Worm (Caenorhabditis elegans): Measurements from ENCODE around the gene glb-14.
"Not testable (repeated sequence)": the region's sequence is repeated elsewhere in the genome, so short reads cannot be mapped to it uniquely, and the experiment has no call there.

ce11 chrV:15590183-15590667 is 45.4 kb upstream of the glb-14 start, which contains the start of gene F28F8.7:
- not testable (repeated sequence) for TF ChIP-seq lin-13 (GFP tag; optimal IDR thresholded peaks at IDR 0.05); skn-1 (tag; optimal IDR thresholded peaks at IDR 0.05); daf-12 (tag; optimal IDR thresholded peaks at IDR 0.05); F26F4.8 (GFP tag; conservative IDR thresholded peaks at IDR 0.05); R02D3.7 (tag; optimal IDR thresholded peaks at IDR 0.05); egl-27 (tag; optimal IDR thresholded peaks at IDR 0.05); fos-1 (tag; optimal IDR thresholded peaks at IDR 0.05)
- TF ChIP-seq nhr-11 (tag; optimal IDR thresholded peaks at IDR 0.05) (peak; percentile 2), dmd-6 (GFP tag; IDR thresholded peaks at IDR 0.05) (peak; percentile 87), lsy-2 (tag; optimal IDR thresholded peaks at IDR 0.05) (peak; percentile 85 to 95)
